Worm (Caenorhabditis elegans) whole organism, L4/young adult: Measurements from ENCODE around the gene ZK836.3.

ENCODE experiments used
- W03F9.2 ChIP-seq: fragments of 150-350 bp; optimal IDR thresholded peaks from 2 replicates; lab custom pipeline; 2014; ENCODE audit warnings: missing biosample characterization, missing genetic modification characterization
- him-1 ChIP-seq: sonication (generic microtip); optimal IDR thresholded peaks from 2 replicates; lab custom pipeline; 2016; ENCODE audit warnings: missing genotype, missing genetic modification reagents, missing genetic modification characterization, missing compliant biosample characterization

DNA sequence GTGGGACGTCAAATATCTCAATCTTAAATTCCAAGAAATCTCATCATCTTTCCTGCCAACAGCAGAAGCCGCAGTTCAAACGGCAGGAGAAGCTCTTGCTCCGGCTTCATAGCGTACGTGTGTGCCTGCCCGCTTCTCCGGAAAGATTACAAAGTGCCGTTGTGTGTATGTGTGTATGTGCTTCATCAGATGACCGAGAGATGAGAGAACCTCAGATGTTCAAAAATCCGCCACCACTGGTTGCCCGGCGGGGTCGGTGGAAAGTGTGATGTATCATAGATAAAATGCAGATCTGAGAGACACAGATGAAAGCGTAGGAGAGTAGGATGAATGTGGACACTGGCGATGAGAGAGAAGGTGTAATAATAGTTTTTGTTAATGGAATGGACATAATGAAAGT lies 37.7 kb upstream of the ZK836.3 start:
- no peak for TF ChIP-seq him-1 (tag; lab: Kevin White, UChicago)
- no peak for TF ChIP-seq W03F9.2 (tag; lab: Kevin White, UChicago)
